Worm (Caenorhabditis elegans): ENCODE results near the gene srab-24.

The srab-24 gene

DNA sequence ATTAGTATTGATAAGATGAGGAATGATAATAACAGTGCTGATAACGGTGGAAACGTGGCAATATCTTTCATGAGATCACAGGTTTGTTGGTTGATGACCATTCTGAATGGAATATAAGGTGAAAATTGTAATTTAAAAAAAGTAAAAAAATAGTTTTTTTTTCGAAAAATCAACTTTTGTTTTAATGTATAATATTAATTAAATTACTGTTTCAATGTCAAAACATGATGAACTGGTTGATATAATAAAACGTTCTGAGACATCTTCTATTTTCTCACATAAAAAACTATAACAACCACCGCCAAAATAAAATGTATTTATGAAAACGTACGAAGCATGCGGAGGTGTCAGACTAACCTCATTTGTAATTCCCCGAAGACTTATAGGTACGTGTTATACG, at the start of gene srab-24:
Gene srab-24 (minus strand): TSS at position 101 of the 400 bp plus-strand sequence.
- TF ChIP-seq eyg-1 (tag; optimal IDR thresholded peaks at IDR 0.05) (no peak), elt-2 (tag; optimal IDR thresholded peaks at IDR 0.05) (peak; percentile 36)

DNA sequence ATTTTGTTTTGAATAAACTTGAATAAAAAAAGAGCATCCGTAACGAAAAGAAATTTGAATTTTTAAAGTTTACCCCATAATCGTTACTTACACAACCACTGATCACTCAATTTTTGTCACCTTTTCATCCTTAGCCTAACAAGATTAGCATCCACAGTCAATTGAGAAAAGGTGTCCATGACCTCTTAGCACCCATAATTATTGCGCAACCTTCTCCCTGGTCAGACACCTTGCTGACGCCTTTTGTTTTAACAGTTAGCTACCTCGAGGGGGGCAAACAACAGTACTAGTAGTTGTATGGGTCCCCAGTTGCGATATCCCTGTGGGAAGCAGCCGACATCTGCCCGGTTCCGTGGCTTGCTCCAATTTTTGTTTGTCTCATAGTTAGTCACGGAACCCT, 47.0 kb upstream of the srab-24 start:
- TF ChIP-seq sox-2 (GFP tag; IDR thresholded peaks at IDR 0.05) (no peak), elt-2 (tag; optimal IDR thresholded peaks at IDR 0.05) (no peak), unc-55 (GFP tag; optimal IDR thresholded peaks at IDR 0.05) (no peak), hlh-30 (tag; optimal IDR thresholded peaks at IDR 0.05; ENCODE audit: insufficient read depth) (no peak), T23F11.4 (GFP tag; optimal IDR thresholded peaks at IDR 0.05) (no peak), ceh-22 (tag; optimal IDR thresholded peaks at IDR 0.05) (no peak), eyg-1 (tag; optimal IDR thresholded peaks at IDR 0.05) (no peak), dve-1 (tag; optimal IDR thresholded peaks at IDR 0.05) (no peak), ceh-9 (tag; optimal IDR thresholded peaks at IDR 0.05) (no peak), C08G9.2 (tag; optimal IDR thresholded peaks at IDR 0.05) (no peak), ama-1 (optimal IDR thresholded peaks at IDR 0.05) (no peak), nfya-1 (tag; optimal IDR thresholded peaks at IDR 0.05) (no peak), ref-2 (tag; optimal IDR thresholded peaks at IDR 0.05) (no peak), fkh-10 (GFP tag; optimal IDR thresholded peaks at IDR 0.05) (no peak), unc-42 (tag; optimal IDR thresholded peaks at IDR 0.05) (no peak), hlh-6 (tag; optimal IDR thresholded peaks at IDR 0.05) (no peak)

DNA sequence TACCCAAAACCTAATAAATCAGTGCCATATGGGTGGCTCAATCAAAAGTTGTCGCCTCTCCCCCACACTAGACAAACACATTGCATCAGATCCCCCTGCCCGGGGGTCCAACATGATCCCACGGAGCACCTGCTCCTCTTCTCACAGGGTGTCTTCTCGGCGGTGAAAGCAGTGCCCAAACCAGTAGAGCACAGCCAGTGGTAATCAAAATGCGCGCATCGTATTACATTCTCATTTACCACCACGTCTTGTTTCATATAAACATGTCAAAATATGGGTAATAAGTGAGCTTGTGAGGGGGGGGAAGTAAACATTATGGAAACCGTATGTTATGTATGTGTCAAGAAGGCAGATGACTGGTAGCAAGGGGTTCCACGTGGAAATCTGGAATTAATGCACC, 45.2 kb upstream of the srab-24 start:
- no peak for TF ChIP-seq dve-1 (tag; optimal IDR thresholded peaks at IDR 0.05)
- TF ChIP-seq ceh-30 (tag; optimal IDR thresholded peaks at IDR 0.05): no peak
- TF ChIP-seq ets-4 (tag; optimal IDR thresholded peaks at IDR 0.05): no peak
- TF ChIP-seq ceh-19 (GFP tag; optimal IDR thresholded peaks at IDR 0.05): peak; percentile 11
- TF ChIP-seq ceh-34 (tag; optimal IDR thresholded peaks at IDR 0.05): peak; percentile 58

DNA sequence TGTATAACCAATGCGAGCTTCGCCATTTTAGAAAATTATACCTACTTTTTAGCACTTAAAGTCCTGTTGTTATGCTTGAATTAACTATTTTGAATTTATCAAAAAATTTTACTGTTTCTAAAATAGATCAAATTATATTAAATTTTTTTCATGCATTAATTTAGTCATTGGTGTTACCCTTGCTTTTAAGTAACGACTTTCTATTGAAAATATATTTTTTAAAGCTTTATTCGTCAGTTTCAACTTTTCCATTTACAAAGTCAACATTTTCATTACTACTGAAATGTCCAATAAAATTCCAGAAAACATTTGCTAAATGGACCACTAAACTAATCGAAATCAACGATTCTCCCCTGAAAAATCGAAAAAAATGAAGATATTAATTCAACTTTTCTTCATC, 41.6 kb upstream of the srab-24 start, which contains the start of gene Y64G10A.7:
Gene Y64G10A.7 (plus strand): TSS at position 301 of the 400 bp plus-strand sequence.
- TF ChIP-seq ceh-6 (GFP tag; optimal IDR thresholded peaks at IDR 0.05) (no peak), sdc-2 (tag; optimal IDR thresholded peaks at IDR 0.05) (no peak), pag-3 (tag; optimal IDR thresholded peaks at IDR 0.05; ENCODE audit: borderline replicate concordance) (no peak), sox-4 (tag; optimal IDR thresholded peaks at IDR 0.05) (no peak), zip-5 (tag; optimal IDR thresholded peaks at IDR 0.05) (no peak), lin-11 (tag; optimal IDR thresholded peaks at IDR 0.05) (no peak), ceh-9 (tag; optimal IDR thresholded peaks at IDR 0.05) (no peak), ceh-14 (tag; optimal IDR thresholded peaks at IDR 0.05) (no peak), ceh-31 (tag; optimal IDR thresholded peaks at IDR 0.05) (no peak)

DNA sequence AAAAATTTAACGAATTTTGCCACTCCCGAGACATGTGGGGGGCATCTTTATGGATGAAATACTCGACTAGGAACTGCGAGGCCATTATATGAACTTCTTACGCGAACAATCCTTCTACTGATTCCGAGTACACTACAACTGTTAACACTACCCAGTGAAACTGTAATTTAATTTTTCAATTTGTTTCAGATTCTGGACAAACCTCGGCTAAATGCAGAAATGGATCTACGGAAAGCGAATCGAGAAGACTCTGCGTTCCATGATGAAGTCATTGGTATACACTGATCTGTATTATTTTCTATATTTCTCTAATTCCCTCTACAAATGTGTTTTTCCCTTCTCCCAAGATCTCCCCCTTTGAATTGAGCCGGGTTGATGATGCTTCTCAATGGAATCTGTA, 34.9 kb upstream of the srab-24 start:
- TF ChIP-seq ama-1 (optimal IDR thresholded peaks at IDR 0.05): no peak
- no peak for TF ChIP-seq ceh-31 (tag; optimal IDR thresholded peaks at IDR 0.05)
- TF ChIP-seq sox-2 (GFP tag; IDR thresholded peaks at IDR 0.05): no peak
- no peak for TF ChIP-seq fkh-6 (tag; optimal IDR thresholded peaks at IDR 0.05)
- no peak for TF ChIP-seq pag-3 (tag; optimal IDR thresholded peaks at IDR 0.05; ENCODE audit: borderline replicate concordance)
- TF ChIP-seq pqm-1 (tag; optimal IDR thresholded peaks at IDR 0.05): no peak
- no peak for TF ChIP-seq K09A11.1 (tag; optimal IDR thresholded peaks at IDR 0.05; ENCODE audit: insufficient read depth)
- no peak for TF ChIP-seq pat-9 (tag; optimal IDR thresholded peaks at IDR 0.05)
- TF ChIP-seq C08G9.2 (tag; optimal IDR thresholded peaks at IDR 0.05): no peak
- TF ChIP-seq rnt-1 (tag; optimal IDR thresholded peaks at IDR 0.05): no peak
- TF ChIP-seq elt-4 (tag; optimal IDR thresholded peaks at IDR 0.05): no peak
- TF ChIP-seq che-1 (tag; optimal IDR thresholded peaks at IDR 0.05): no peak
- TF ChIP-seq eyg-1 (tag; optimal IDR thresholded peaks at IDR 0.05): no peak
- TF ChIP-seq gmeb-2 (tag; optimal IDR thresholded peaks at IDR 0.05): no peak
- TF ChIP-seq pax-1 (tag; optimal IDR thresholded peaks at IDR 0.05): no peak

All from whole organism, late embryonic.